Fruit fly (Drosophila melanogaster): Measurements from ENCODE around the gene CG11843.

The CG11843 gene

DNA sequence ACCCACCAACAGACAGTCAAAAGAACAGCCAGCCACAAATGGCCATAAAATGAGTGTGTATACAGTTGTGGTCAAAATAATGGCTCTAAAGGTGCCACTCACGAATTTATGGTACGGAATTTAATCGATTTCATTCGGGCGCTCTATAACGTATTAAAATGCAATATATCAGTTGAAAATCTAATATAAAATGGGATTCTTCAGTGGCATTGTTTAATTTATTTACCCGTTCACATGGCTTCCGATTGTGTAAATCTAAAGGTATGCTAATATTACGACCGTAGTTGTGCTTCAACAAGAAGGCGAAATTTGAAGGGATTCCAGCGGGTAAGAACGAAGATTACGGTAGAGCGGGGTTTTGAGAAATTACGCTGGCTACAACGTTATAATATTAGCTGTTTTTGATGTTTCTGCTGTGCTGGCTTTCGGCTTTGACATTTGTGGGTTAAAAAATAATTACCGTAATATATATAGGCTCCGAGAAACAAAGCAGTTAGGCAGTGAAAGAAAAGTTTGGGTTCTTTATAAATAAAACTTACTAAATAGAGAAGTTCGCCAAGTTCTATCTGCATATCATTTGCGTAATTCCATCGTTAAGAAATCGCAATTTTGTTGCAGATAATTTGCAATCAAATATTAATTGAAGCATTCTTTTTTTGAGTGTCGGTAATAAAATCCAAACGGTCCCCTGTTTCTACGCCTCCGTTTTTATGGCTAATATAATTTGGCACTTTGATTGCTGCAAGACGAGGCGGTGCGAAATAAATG, 21.7 kb downstream of the CG11843 start:
- TF ChIP-seq CG3919 (GFP tag; optimal IDR thresholded peaks at IDR 0.05) (peak; percentile 7), CG8632 (GFP tag; optimal IDR thresholded peaks at IDR 0.05) (peak; percentile 9), ss (GFP tag; optimal IDR thresholded peaks at IDR 0.05) (peak in 1 of 2 experiments; percentile 27), Gug (GFP tag; IDR thresholded peaks at IDR 0.05) (no peak), achi (GFP tag; optimal IDR thresholded peaks at IDR 0.05) (no peak), Hr39 (GFP tag; optimal IDR thresholded peaks at IDR 0.05) (peak; percentile 66), CG11902 (GFP tag; optimal IDR thresholded peaks at IDR 0.05) (no peak), CG34406 (GFP tag; optimal IDR thresholded peaks at IDR 0.05) (no peak), Ets21C (GFP tag; optimal IDR thresholded peaks at IDR 0.05) (peak; percentile 9), CG11762 (GFP tag; optimal IDR thresholded peaks at IDR 0.05; ENCODE audit: insufficient read depth) (no peak), Blimp-1 (GFP tag; optimal IDR thresholded peaks at IDR 0.05) (no peak), CG1621 (tag; optimal IDR thresholded peaks at IDR 0.05) (no peak), CG16779 (tag; optimal IDR thresholded peaks at IDR 0.05) (no peak), dsx (GFP tag; optimal IDR thresholded peaks at IDR 0.05; ENCODE audit: poor library complexity, severe bottlenecking) (peak; percentile 17), CG6276 (GFP tag; optimal IDR thresholded peaks at IDR 0.05) (peak; percentile 8), CG10669 (GFP tag; optimal IDR thresholded peaks at IDR 0.05) (peak; percentile 15), salr (GFP tag; optimal IDR thresholded peaks at IDR 0.05) (no peak), CG8319 (GFP tag; optimal IDR thresholded peaks at IDR 0.05) (no peak), Met (GFP tag; optimal IDR thresholded peaks at IDR 0.05) (peak; percentile 71), CG8119 (GFP tag; IDR thresholded peaks at IDR 0.05) (no peak), CG6163 (GFP tag; IDR thresholded peaks at IDR 0.05) (no peak), Eip93F (GFP tag; optimal IDR thresholded peaks at IDR 0.05) (no peak), CG15336 (GFP tag; IDR thresholded peaks at IDR 0.05) (0 out of 2 replicates have a peak, but pooled peaks have one; percentile 18), CG31627 (GFP tag; optimal IDR thresholded peaks at IDR 0.05) (peak; percentile 46), cyc (GFP tag; optimal IDR thresholded peaks at IDR 0.05) (peak; percentile 21), OdsH (GFP tag; optimal IDR thresholded peaks at IDR 0.05) (no peak), CG3032 (tag; optimal IDR thresholded peaks at IDR 0.05) (peak; percentile 24), vri (GFP tag; optimal IDR thresholded peaks at IDR 0.05) (peak; percentile 84), svp (GFP tag) (peak; percentile 84), CG6792 (GFP tag; optimal IDR thresholded peaks at IDR 0.05) (no peak), CG7368 (GFP tag; optimal IDR thresholded peaks at IDR 0.05) (no peak), Eip75B (GFP tag; optimal IDR thresholded peaks at IDR 0.05) (peak; percentile 39), Ets96B (tag; optimal IDR thresholded peaks at IDR 0.05) (peak; percentile 32), CG32006 (GFP tag; optimal IDR thresholded peaks at IDR 0.05) (peak; percentile 39), acj6 (GFP tag; optimal IDR thresholded peaks at IDR 0.05) (peak; percentile 8), net (GFP tag; optimal IDR thresholded peaks at IDR 0.05) (no peak), Sox15 (GFP tag; optimal IDR thresholded peaks at IDR 0.05) (no peak), esn (GFP tag; optimal IDR thresholded peaks at IDR 0.05) (peak; percentile 65), eg (GFP tag; IDR thresholded peaks at IDR 0.05) (peak; percentile 29; the same call in 1 of the 3 replicates), fd85E (GFP tag; optimal IDR thresholded peaks at IDR 0.05) (no peak), Sox14 (GFP tag; optimal IDR thresholded peaks at IDR 0.05) (peak; percentile 25), spab (GFP tag; optimal IDR thresholded peaks at IDR 0.05) (peak; percentile 25), fd59A (GFP tag; optimal IDR thresholded peaks at IDR 0.05) (peak; percentile 15), Smox (GFP tag; optimal IDR thresholded peaks at IDR 0.05) (peak; percentile 38), CG10631 (GFP tag; optimal IDR thresholded peaks at IDR 0.05) (peak; percentile 5), topi (GFP tag; optimal IDR thresholded peaks at IDR 0.05) (peak; percentile 50), CG6854 (GFP tag; optimal IDR thresholded peaks at IDR 0.05) (peak; percentile 41), Hr4 (GFP tag; optimal IDR thresholded peaks at IDR 0.05) (peak; percentile 9), fkh (GFP tag; optimal IDR thresholded peaks at IDR 0.05) (no peak), Lpt (GFP tag; optimal IDR thresholded peaks at IDR 0.05) (no peak), CG11294 (GFP tag; IDR thresholded peaks at IDR 0.05) (no peak)
